Fruit fly (Drosophila melanogaster) ovary, adult (tissue): ENCODE results near the gene CG11350.

Experiments
- CG17801 ChIP-seq: fragments of 200-800 bp; optimal IDR thresholded peaks from 2 replicates; lab custom pipeline; 2019; ENCODE audit warnings: missing biosample characterization, mild to moderate bottlenecking, missing genetic modification characterization, moderate library complexity; ENCODE audit not compliant: partially characterized antibody

The CG11350 gene

DNA sequence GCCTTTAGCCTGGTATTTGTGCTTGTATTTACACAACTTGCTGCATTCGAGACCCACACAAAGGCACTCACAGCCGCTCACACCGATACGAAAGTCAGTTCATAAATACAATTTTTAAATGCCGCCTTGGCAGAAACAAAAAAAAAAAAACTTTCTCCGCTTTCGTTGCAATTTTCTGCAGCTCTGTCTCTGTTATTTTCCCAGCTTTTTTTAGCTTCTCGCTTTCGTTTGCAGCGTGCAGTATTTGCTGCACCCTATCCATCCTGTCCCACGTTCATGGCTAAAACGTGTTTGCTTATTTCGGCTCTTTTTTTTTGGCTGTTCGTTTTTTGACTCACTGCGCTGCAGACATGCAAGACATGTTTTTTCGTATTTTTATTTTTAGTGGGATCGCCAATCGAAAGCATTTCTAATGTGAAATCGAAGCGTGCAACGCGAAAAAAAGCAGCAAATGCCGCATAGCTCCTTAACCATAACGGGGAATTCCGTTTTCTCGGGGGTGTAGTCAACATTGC is 36.9 kb downstream of the CG11350 start:
- no peak for TF ChIP-seq CG17801 (GFP tag; lab: Kevin White, UChicago)

DNA sequence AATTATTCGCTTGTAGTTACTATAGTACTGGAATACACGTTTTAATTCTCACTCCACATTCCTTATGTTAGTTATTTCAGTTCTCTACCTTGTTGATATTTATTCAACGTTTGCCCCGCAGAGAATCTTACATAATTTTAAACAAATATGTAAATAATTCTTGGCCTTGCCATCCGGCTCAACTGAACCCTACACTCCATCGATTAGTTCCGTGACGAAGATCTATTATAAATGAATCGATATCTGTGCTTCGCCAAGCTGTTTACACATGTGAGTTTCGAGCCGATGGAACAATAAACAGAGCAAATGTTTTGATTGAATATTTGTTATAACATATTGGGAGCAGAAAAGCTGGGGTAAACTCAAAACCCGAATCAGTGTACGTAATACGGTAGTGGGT is 39.2 kb downstream of the CG11350 start:
- no peak for TF ChIP-seq CG17801 (GFP tag; lab: Kevin White, UChicago)

DNA sequence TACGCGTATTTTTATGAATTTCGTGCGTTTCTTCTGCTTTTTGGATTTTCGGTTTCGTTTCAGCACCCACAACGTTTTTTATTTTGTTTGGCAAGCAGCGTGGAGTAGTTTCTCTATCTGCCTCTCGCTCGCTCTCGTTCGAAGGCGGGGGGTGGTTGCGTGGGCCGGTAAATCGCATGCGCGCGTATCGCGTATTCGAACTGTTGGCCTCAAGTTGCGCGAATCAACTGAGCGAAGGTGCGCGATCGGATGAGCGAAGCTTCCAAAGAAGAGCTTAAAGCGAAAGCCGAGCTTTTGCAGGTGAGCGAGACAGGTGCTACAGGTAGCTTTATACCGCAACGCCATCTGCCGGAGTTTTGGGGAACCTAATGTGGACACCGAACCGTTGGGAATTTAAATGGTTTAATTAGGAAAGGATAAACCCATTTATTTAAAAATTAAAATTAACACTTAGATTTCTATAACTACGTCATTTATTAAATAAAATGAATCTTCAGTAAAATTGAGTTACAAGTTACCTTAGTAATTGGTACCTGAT is 49.4 kb downstream of the CG11350 start, which contains the start of gene Tie:
Gene Tie, minus strand, starts transcription at position 205 of the 538 bp plus-strand sequence.
- peak; percentile 34 for TF ChIP-seq CG17801 (GFP tag; lab: Kevin White, UChicago)

DNA sequence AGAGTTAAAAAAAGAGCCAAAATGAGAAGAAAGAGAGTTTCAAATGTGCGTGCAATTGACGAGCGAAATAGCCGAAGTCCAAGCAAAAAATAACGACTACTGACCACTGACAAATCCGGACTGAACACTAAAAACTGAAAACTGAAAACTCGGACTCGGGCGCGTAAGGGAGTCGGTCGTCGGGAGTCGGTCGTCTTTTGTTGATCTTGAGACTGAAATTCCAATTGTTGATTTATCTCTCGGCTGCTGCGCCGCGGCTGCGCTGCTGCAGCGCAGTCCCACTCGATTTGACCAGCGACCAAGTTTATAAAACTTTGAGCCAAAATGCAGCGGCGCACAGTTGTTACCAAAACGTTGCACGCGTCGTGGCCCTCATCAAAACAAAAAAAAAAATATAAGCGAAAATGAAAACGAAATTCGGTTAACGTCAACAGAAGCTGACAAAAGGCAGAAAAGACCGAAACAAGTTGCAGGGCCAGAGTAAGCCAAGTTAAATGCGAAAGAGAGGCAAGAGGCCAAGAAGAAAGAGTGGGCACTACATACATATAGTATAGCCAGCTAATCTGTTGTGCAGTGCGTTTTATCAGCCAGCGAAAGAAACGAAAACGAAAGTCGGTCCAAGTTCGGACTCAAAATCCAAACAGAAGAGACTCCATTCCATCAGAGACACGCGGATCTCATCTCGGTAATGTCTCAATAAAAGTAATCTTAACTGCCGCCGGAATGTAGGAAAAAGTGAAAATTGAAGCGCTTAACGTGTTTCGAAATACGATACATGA is 50.4 kb downstream of the CG11350 start, which contains the start of gene CG11353:
Gene CG11353, plus strand, starts transcription at position 330 of the 779 bp plus-strand sequence.
- TF ChIP-seq CG17801 (GFP tag; lab: Kevin White, UChicago) = peak; percentile 6

DNA sequence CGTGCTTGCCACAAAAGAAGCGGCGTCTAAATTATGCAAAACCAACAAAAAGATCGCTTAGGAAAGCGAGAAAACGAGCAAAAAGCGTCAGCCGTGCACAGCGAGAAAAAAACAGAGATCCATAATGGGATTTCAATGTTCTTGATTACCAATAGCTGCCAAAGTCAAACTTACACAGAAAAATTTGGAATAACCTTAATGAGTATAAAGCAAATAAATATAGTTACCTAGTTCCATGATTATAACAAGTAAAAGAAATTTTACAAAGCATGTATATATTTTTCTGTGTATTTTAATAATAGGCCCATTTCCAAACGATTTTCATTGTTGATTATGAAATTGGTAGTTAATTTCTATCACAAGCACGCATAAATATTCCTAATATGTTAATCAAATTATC is 51.3 kb downstream of the CG11350 start:
- TF ChIP-seq CG17801 (GFP tag; lab: Kevin White, UChicago) = peak; percentile 24
